Fruit fly (Drosophila melanogaster): ENCODE measurements around the gene CG5112.

Gene CG5112

dm6 chr3R:25451832-25452231, 39.4 kb upstream of the CG5112 start (continued):
- TF ChIP-seq ato (GFP tag; IDR thresholded peaks at IDR 0.05; ENCODE audit: partially characterized antibody), result no peak
- 0 out of 3 replicates have a peak, but pooled peaks have one; percentile 40 for TF ChIP-seq ken (GFP tag; IDR thresholded peaks at IDR 0.05)
- no peak for TF ChIP-seq CG10366 (GFP tag; IDR thresholded peaks at IDR 0.05)
- TF ChIP-seq bab2 (GFP tag; optimal IDR thresholded peaks at IDR 0.05), result no peak
- no peak for TF ChIP-seq wek (GFP tag; optimal IDR thresholded peaks at IDR 0.05)

- TF ChIP-seq sens-2 (GFP tag; IDR thresholded peaks at IDR 0.05) (0 out of 2 replicates have a peak, but pooled peaks have one; percentile 21), Sry-β (GFP tag; optimal IDR thresholded peaks at IDR 0.05) (no peak), NFAT (GFP tag; IDR thresholded peaks at IDR 0.05) (no peak), z (GFP tag; IDR thresholded peaks at IDR 0.05) (no peak), CG2889 (GFP tag; IDR thresholded peaks at IDR 0.05) (no peak), CG9797 (GFP tag; optimal IDR thresholded peaks at IDR 0.05) (no peak), ase (GFP tag; IDR thresholded peaks at IDR 0.05) (no peak), ATbp (GFP tag; optimal IDR thresholded peaks at IDR 0.05) (peak; percentile 54), YL-1 (GFP tag; optimal IDR thresholded peaks at IDR 0.05) (peak; percentile 25), slbo (GFP tag; IDR thresholded peaks at IDR 0.05) (no peak), CG14441 (GFP tag; IDR thresholded peaks at IDR 0.05) (0 out of 2 replicates have a peak, but pooled peaks have one; percentile 5), CG10321 (GFP tag; IDR thresholded peaks at IDR 0.05) (peak; percentile 29; the same call in 1 of the 2 replicates), lov (optimal IDR thresholded peaks at IDR 0.05) (no peak), lov (GFP tag; IDR thresholded peaks at IDR 0.05) (0 out of 3 replicates have a peak, but pooled peaks have one; percentile 20), CG6175 (GFP tag; IDR thresholded peaks at IDR 0.05) (no peak), Myb (GFP tag; optimal IDR thresholded peaks at IDR 0.05) (peak; percentile 30), Dek (tag; optimal IDR thresholded peaks at IDR 0.05) (peak; percentile 44), Taf1 (GFP tag; IDR thresholded peaks at IDR 0.05) (no peak), nau (GFP tag; optimal IDR thresholded peaks at IDR 0.05) (peak; percentile 72), dati (GFP tag; IDR thresholded peaks at IDR 0.05) (no peak), HHEX (GFP tag; optimal IDR thresholded peaks at IDR 0.05) (peak; percentile 56), Abd-B (GFP tag; optimal IDR thresholded peaks at IDR 0.05) (no peak), tx (GFP tag; optimal IDR thresholded peaks at IDR 0.05) (no peak), CG33213 (GFP tag; optimal IDR thresholded peaks at IDR 0.05) (peak; percentile 3), zfh1 (GFP tag; IDR thresholded peaks at IDR 0.05) (peak; percentile 59; the same call in 2 of the 3 replicates), CG9437 (GFP tag; optimal IDR thresholded peaks at IDR 0.05) (peak; percentile 14), Hr3 (GFP tag; optimal IDR thresholded peaks at IDR 0.05) (peak; percentile 7), CG8281 (tag; optimal IDR thresholded peaks at IDR 0.05) (no peak), CG8924 (tag; optimal IDR thresholded peaks at IDR 0.05) (peak; percentile 74), pan (optimal IDR thresholded peaks at IDR 0.05) (no peak), pan (GFP tag; optimal IDR thresholded peaks at IDR 0.05 in 1 of 2, IDR thresholded peaks at IDR 0.05 in 1 of 2) (no peak), bcd (GFP tag; optimal IDR thresholded peaks at IDR 0.05) (peak; percentile 16), yki (optimal IDR thresholded peaks at IDR 0.05) (no peak), CG1832 (GFP tag; optimal IDR thresholded peaks at IDR 0.05) (no peak), CG17912 (GFP tag; optimal IDR thresholded peaks at IDR 0.05) (peak; percentile 53), CG10543 (GFP tag; optimal IDR thresholded peaks at IDR 0.05) (peak; percentile 42), lbe (GFP tag; optimal IDR thresholded peaks at IDR 0.05) (peak; percentile 5), CG18619 (GFP tag; optimal IDR thresholded peaks at IDR 0.05) (peak; percentile 63), her (GFP tag; optimal IDR thresholded peaks at IDR 0.05) (peak; percentile 22), Med (GFP tag) (peak; percentile 82), odd (GFP tag; optimal IDR thresholded peaks at IDR 0.05) (peak; percentile 84), Rfx (GFP tag; IDR thresholded peaks at IDR 0.05) (peak; percentile 39; the same call in 1 of the 2 replicates), sd (tag; optimal IDR thresholded peaks at IDR 0.05) (peak; percentile 64), CG7987 (GFP tag; optimal IDR thresholded peaks at IDR 0.05) (peak; percentile 37), gcm (GFP tag; optimal IDR thresholded peaks at IDR 0.05) (peak; percentile 65)
These were observed 38.0 kb upstream of the CG5112 start for dm6 chr3R:25453150-25453680.
